Worm (Caenorhabditis elegans) whole organism, L1 larva: ENCODE data around the gene F55A11.6.
A peak's percentile ranks its signal among the peaks of the same experiment; 100 is the strongest.

Experiments used
- C04F5.9 ChIP-seq: sonication (generic microtip); optimal IDR thresholded peaks from 2 replicates; lab custom pipeline; 2016; ENCODE audit warnings: missing genetic modification characterization, missing compliant biosample characterization
- aha-1 ChIP-seq: fragments of 150-350 bp; optimal IDR thresholded peaks from 2 replicates; lab custom pipeline; 2014; ENCODE audit warnings: missing biosample characterization, missing genetic modification characterization
- alr-1 ChIP-seq: fragments of 200-800 bp; sonication (Bioruptor generic); optimal IDR thresholded peaks from 2 replicates; lab custom pipeline; 2018; ENCODE audit warnings: borderline replicate concordance, mild to moderate bottlenecking, missing genetic modification characterization, missing compliant biosample characterization
- blmp-1 ChIP-seq: fragments of 150-350 bp; optimal IDR thresholded peaks from 2 replicates; lab custom pipeline; 2014; ENCODE audit warnings: missing biosample characterization, missing genetic modification characterization
- ceh-63 ChIP-seq: fragments of 200-800 bp; sonication (Bioruptor generic); optimal IDR thresholded peaks from 2 replicates; lab custom pipeline; 2018; ENCODE audit warnings: mild to moderate bottlenecking, missing genetic modification characterization, missing compliant biosample characterization
- ceh-88 ChIP-seq: fragments of 200-800 bp; sonication (Bioruptor generic); IDR thresholded peaks from 2 replicates; pipeline ENCODE4 v1.3.6; 2022; ENCODE audit warnings: missing genetic modification characterization, missing compliant biosample characterization
- ces-1 ChIP-seq: fragments of 150-350 bp; optimal IDR thresholded peaks from 2 replicates; lab custom pipeline; 2014; ENCODE audit warnings: missing biosample characterization, missing genetic modification reagents, missing genetic modification characterization
- dpl-1 ChIP-seq, 3 experiments: fragments of 150-350 bp in 2 of 3; sonication (generic microtip) in 1 of 3; optimal IDR thresholded peaks; 2 replicates each; lab custom pipeline; 2014 to 2017; ENCODE audit warnings: missing biosample characterization in 3 of 3, missing genetic modification characterization in 3 of 3, missing genetic modification reagents in 3 of 3
- egl-27 ChIP-seq, 2 experiments: fragments of 150-350 bp in 1 of 2; sonication (generic microtip); optimal IDR thresholded peaks; 3 replicates each; lab custom pipeline; 2017 to 2018; ENCODE audit warnings: missing biosample characterization in 2 of 2, missing genetic modification characterization in 2 of 2, missing genetic modification reagents in 2 of 2
- elt-2 ChIP-seq: sonication (generic microtip); optimal IDR thresholded peaks from 2 replicates; lab custom pipeline; 2016; ENCODE audit warnings: missing genetic modification characterization, mild to moderate bottlenecking, inconsistent platforms, missing compliant biosample characterization, missing genetic modification reagents
- elt-3 ChIP-seq, 6 experiments: fragments of 150-350 bp in 1 of 6; sonication (generic microtip); optimal IDR thresholded peaks; 2 replicates each; lab custom pipeline; 2017 to 2018; ENCODE audit warnings: missing biosample characterization in 6 of 6, missing genetic modification characterization in 6 of 6, inconsistent platforms in 1 of 6
- fkh-10 ChIP-seq: sonication (generic microtip); optimal IDR thresholded peaks from 2 replicates; lab custom pipeline; 2017; ENCODE audit warnings: missing biosample characterization, missing genetic modification reagents, missing genetic modification characterization
- fos-1 ChIP-seq: fragments of 150-350 bp; optimal IDR thresholded peaks from 2 replicates; lab custom pipeline; 2014; ENCODE audit warnings: missing biosample characterization, missing genetic modification characterization
- hlh-4 ChIP-seq: sonication (generic microtip); optimal IDR thresholded peaks from 2 replicates; lab custom pipeline; 2016; ENCODE audit warnings: mild to moderate bottlenecking, missing genetic modification characterization, missing compliant biosample characterization
- jun-1 ChIP-seq: fragments of 150-350 bp; optimal IDR thresholded peaks from 2 replicates; lab custom pipeline; 2014; ENCODE audit warnings: missing biosample characterization, missing genetic modification reagents, missing genetic modification characterization
- lin-13 ChIP-seq: fragments of 150-350 bp; optimal IDR thresholded peaks from 2 replicates; lab custom pipeline; 2014; ENCODE audit warnings: missing biosample characterization, missing genetic modification reagents, missing genetic modification characterization
- lin-14 ChIP-seq: fragments of 200-800 bp; sonication (Bioruptor generic); optimal IDR thresholded peaks from 2 replicates; lab custom pipeline; 2018; ENCODE audit warnings: mild to moderate bottlenecking, missing genetic modification characterization, moderate library complexity, missing compliant biosample characterization
- lin-15B ChIP-seq: fragments of 150-350 bp; sonication (generic microtip); optimal IDR thresholded peaks from 3 replicates; lab custom pipeline; 2014; ENCODE audit warnings: missing biosample characterization, missing genetic modification characterization
- lin-35 ChIP-seq, 2 experiments: fragments of 150-350 bp; optimal IDR thresholded peaks; 2 replicates each; lab custom pipeline; 2014; ENCODE audit warnings: missing biosample characterization in 2 of 2, missing genetic modification characterization in 2 of 2, missing genetic modification reagents in 2 of 2
- lin-39 ChIP-seq: fragments of 150-350 bp; optimal IDR thresholded peaks from 2 replicates; lab custom pipeline; 2014; ENCODE audit warnings: missing biosample characterization, missing genetic modification reagents, missing genetic modification characterization
- lsy-2 ChIP-seq, 2 experiments: fragments of 150-350 bp; optimal IDR thresholded peaks; 2 replicates each; lab custom pipeline; 2014; ENCODE audit warnings: missing biosample characterization in 2 of 2, missing genetic modification characterization in 2 of 2
- mdl-1 ChIP-seq, 2 experiments: fragments of 150-350 bp; optimal IDR thresholded peaks; 2 replicates each; lab custom pipeline; 2014 to 2017; ENCODE audit warnings: missing biosample characterization in 2 of 2, missing genetic modification characterization in 2 of 2, inconsistent platforms in 1 of 2
- mef-2 ChIP-seq: fragments of 150-350 bp; optimal IDR thresholded peaks from 2 replicates; lab custom pipeline; 2014; ENCODE audit warnings: missing biosample characterization, missing genetic modification characterization
- mep-1 ChIP-seq: fragments of 150-350 bp; optimal IDR thresholded peaks from 2 replicates; lab custom pipeline; 2014; ENCODE audit warnings: missing biosample characterization, missing genetic modification characterization
- nhr-12 ChIP-seq: sonication (generic microtip); optimal IDR thresholded peaks from 2 replicates; lab custom pipeline; 2017; ENCODE audit warnings: missing biosample characterization, missing genetic modification characterization
- nhr-19 ChIP-seq: fragments of 200-800 bp; sonication (Bioruptor generic); conservative IDR thresholded peaks from 2 replicates; pipeline ENCODE4 v1.3.6; 2022; ENCODE audit warnings: missing genetic modification characterization, missing compliant biosample characterization
- nhr-20 ChIP-seq: sonication (generic microtip); optimal IDR thresholded peaks from 2 replicates; lab custom pipeline; 2016; ENCODE audit warnings: mild to moderate bottlenecking, missing genetic modification characterization, missing compliant biosample characterization
- nhr-76 ChIP-seq: sonication (generic microtip); optimal IDR thresholded peaks from 2 replicates; lab custom pipeline; 2017; ENCODE audit warnings: missing biosample characterization, missing genetic modification characterization
- nhr-84 ChIP-seq: sonication (generic microtip); optimal IDR thresholded peaks from 2 replicates; lab custom pipeline; 2017; ENCODE audit warnings: missing biosample characterization, missing genetic modification characterization
- pqm-1 ChIP-seq: sonication (generic microtip); optimal IDR thresholded peaks from 3 replicates; lab custom pipeline; 2017; ENCODE audit warnings: missing biosample characterization, missing genetic modification characterization
- rnt-1 ChIP-seq: sonication (generic microtip); optimal IDR thresholded peaks from 2 replicates; lab custom pipeline; 2016; ENCODE audit warnings: mild to moderate bottlenecking, missing genetic modification characterization, moderate library complexity, missing compliant biosample characterization
- skn-1 ChIP-seq: fragments of 150-350 bp; optimal IDR thresholded peaks from 2 replicates; lab custom pipeline; 2014; ENCODE audit warnings: missing biosample characterization, missing genetic modification characterization
- snu-23 ChIP-seq: sonication (generic microtip); optimal IDR thresholded peaks from 2 replicates; lab custom pipeline; 2016; ENCODE audit warnings: missing genetic modification characterization, missing compliant biosample characterization
- sox-4 ChIP-seq: sonication (generic microtip); optimal IDR thresholded peaks from 2 replicates; lab custom pipeline; 2016; ENCODE audit warnings: missing genetic modification characterization, missing compliant biosample characterization
- sup-37 ChIP-seq: fragments of 200-800 bp; sonication (Bioruptor generic); optimal IDR thresholded peaks from 2 replicates; lab custom pipeline; 2018; ENCODE audit warnings: mild to moderate bottlenecking, missing genetic modification characterization, missing compliant biosample characterization
- tbx-2 ChIP-seq: sonication (generic microtip); optimal IDR thresholded peaks from 2 replicates; lab custom pipeline; 2016; ENCODE audit warnings: missing genetic modification characterization, missing compliant biosample characterization
- tlp-1 ChIP-seq: fragments of 150-350 bp; optimal IDR thresholded peaks from 2 replicates; lab custom pipeline; 2014; ENCODE audit warnings: missing biosample characterization, missing genetic modification characterization
- unc-130 ChIP-seq: fragments of 150-350 bp; optimal IDR thresholded peaks from 2 replicates; lab custom pipeline; 2017; ENCODE audit warnings: missing biosample characterization, missing genetic modification characterization, inconsistent platforms
- unc-62 ChIP-seq: fragments of 150-350 bp; optimal IDR thresholded peaks from 2 replicates; lab custom pipeline; 2014; ENCODE audit warnings: missing biosample characterization, missing genetic modification reagents, missing genetic modification characterization
- unc-86 ChIP-seq: sonication (generic microtip); optimal IDR thresholded peaks from 2 replicates; lab custom pipeline; 2016; ENCODE audit warnings: missing genetic modification characterization, missing compliant biosample characterization
- vab-15 ChIP-seq: sonication (generic microtip); optimal IDR thresholded peaks from 2 replicates; lab custom pipeline; 2017; ENCODE audit warnings: missing genotype, mild to moderate bottlenecking, missing genetic modification characterization, missing compliant biosample characterization
- xbp-1 ChIP-seq: sonication (generic microtip); optimal IDR thresholded peaks from 2 replicates; lab custom pipeline; 2016; ENCODE audit warnings: missing genetic modification characterization, missing compliant biosample characterization
- zag-1 ChIP-seq: fragments of 150-350 bp; optimal IDR thresholded peaks from 2 replicates; lab custom pipeline; 2014; ENCODE audit warnings: missing biosample characterization, missing genetic modification characterization
- ztf-11 ChIP-seq, 2 experiments: sonication (generic microtip); optimal IDR thresholded peaks; 2 replicates each; lab custom pipeline; 2016 to 2017; ENCODE audit warnings: missing genetic modification characterization in 2 of 2, missing biosample characterization in 1 of 2, missing compliant biosample characterization in 1 of 2
- ztf-4 ChIP-seq: fragments of 150-350 bp; optimal IDR thresholded peaks from 2 replicates; lab custom pipeline; 2014; ENCODE audit warnings: missing biosample characterization, missing genetic modification characterization

F55A11.6 gene

ce11 chrV:11758635-11759034 lies 18.0 kb upstream of the F55A11.6 start, which contains the start of gene T04F3.3:
Gene T04F3.3, plus strand, starts transcription at chrV:11758935.
- TF ChIP-seq skn-1 = no peak
- TF ChIP-seq snu-23 (GFP tag; lab: Kevin White, UChicago) = no peak
- no peak for TF ChIP-seq vab-15 (tag; lab: Kevin White, UChicago)
- no peak for TF ChIP-seq unc-62 (GFP tag; lab: Kevin White, UChicago)
- no peak for TF ChIP-seq mdl-1 (tag; optimal IDR thresholded peaks at IDR 0.05; lab: Kevin White, UChicago)
- no peak for TF ChIP-seq mef-2 (tag; lab: Kevin White, UChicago)
- TF ChIP-seq lin-35 (GFP tag; optimal IDR thresholded peaks at IDR 0.05; lab: Kevin White, UChicago) = no peak
- TF ChIP-seq sox-4 (tag; lab: Kevin White, UChicago) = no peak
- no peak for TF ChIP-seq lin-14 (GFP tag; lab: Kevin White, UChicago)
- TF ChIP-seq nhr-19 = no peak
- no peak for TF ChIP-seq unc-86 (tag; lab: Kevin White, UChicago)
- no peak for TF ChIP-seq fos-1 (tag; lab: Kevin White, UChicago)

- no peak for TF ChIP-seq nhr-84
- TF ChIP-seq elt-3 (tag; optimal IDR thresholded peaks at IDR 0.05; lab: Kevin White, UChicago) = no peak
- TF ChIP-seq ztf-4 (tag; lab: Kevin White, UChicago) = no peak
- no peak for TF ChIP-seq egl-27 (tag; optimal IDR thresholded peaks at IDR 0.05; lab: Kevin White, UChicago)
- no peak for TF ChIP-seq tlp-1
- no peak for TF ChIP-seq aha-1 (tag; lab: Kevin White, UChicago)
- no peak for TF ChIP-seq nhr-20 (tag; lab: Kevin White, UChicago)
- TF ChIP-seq unc-86 (tag; lab: Kevin White, UChicago) = no peak
- TF ChIP-seq ceh-88 (GFP tag; lab: Robert Waterston, UW) = no peak
- TF ChIP-seq mep-1 (tag; lab: Kevin White, UChicago) = no peak
- no peak for TF ChIP-seq pqm-1 (tag; lab: Kevin White, UChicago)
- no peak for TF ChIP-seq xbp-1 (tag; lab: Kevin White, UChicago)
- no peak for TF ChIP-seq blmp-1 (tag; lab: Kevin White, UChicago)
- no peak for TF ChIP-seq unc-62 (GFP tag; lab: Kevin White, UChicago)
- no peak for TF ChIP-seq tbx-2
- no peak for TF ChIP-seq vab-15 (tag; lab: Kevin White, UChicago)
- TF ChIP-seq, all 84 proteins: peak for 0
These were observed 16.3 kb upstream of the F55A11.6 start, which contains the start of gene T04F3.5 for ce11 chrV:11760371-11760770. Gene T04F3.5, plus strand, starts transcription at chrV:11760671.

ce11 chrV:11762863-11763262 lies 13.8 kb upstream of the F55A11.6 start, which contains the start of gene T04F3.4:
Gene T04F3.4, minus strand, starts transcription at chrV:11763049.
- peak in 1 of 2 experiments; percentile 28 for TF ChIP-seq lsy-2 (tag; optimal IDR thresholded peaks at IDR 0.05; lab: Kevin White, UChicago)
- no peak for TF ChIP-seq rnt-1 (tag; lab: Kevin White, UChicago)
- TF ChIP-seq hlh-4 (tag; lab: Kevin White, UChicago) = no peak

- TF ChIP-seq ces-1 (GFP tag; lab: Kevin White, UChicago) (no peak), alr-1 (tag; lab: Kevin White, UChicago) (no peak), elt-3 (tag; optimal IDR thresholded peaks at IDR 0.05; lab: Kevin White, UChicago) (peak in 2 of 6 experiments; percentile 68 to 86), zag-1 (tag; lab: Kevin White, UChicago) (no peak), unc-130 (tag; lab: Kevin White, UChicago) (peak; percentile 67), hlh-4 (tag; lab: Kevin White, UChicago) (no peak), lin-15B (tag; lab: Kevin White, UChicago) (peak; percentile 52), jun-1 (tag; lab: Kevin White, UChicago) (peak; percentile 74), nhr-76 (no peak), C04F5.9 (tag; lab: Kevin White, UChicago) (peak; percentile 78), rnt-1 (tag; lab: Kevin White, UChicago) (peak; percentile 58), lsy-2 (tag; optimal IDR thresholded peaks at IDR 0.05; lab: Kevin White, UChicago) (peak; percentile 100), pqm-1 (tag; lab: Kevin White, UChicago) (no peak), fkh-10 (peak; percentile 52), unc-86 (tag; lab: Kevin White, UChicago) (peak; percentile 94), ceh-63 (no peak), elt-2 (tag; lab: Kevin White, UChicago) (peak; percentile 83), lin-14 (GFP tag; lab: Kevin White, UChicago) (peak; percentile 99), ztf-11 (tag; optimal IDR thresholded peaks at IDR 0.05; lab: Kevin White, UChicago) (peak; percentile 15 to 83), sup-37 (GFP tag; lab: Kevin White, UChicago) (peak; percentile 94), lin-39 (tag; lab: Kevin White, UChicago) (peak; percentile 97), nhr-12 (peak; percentile 14), dpl-1 (GFP tag; optimal IDR thresholded peaks at IDR 0.05; lab: Kevin White, UChicago) (peak; percentile 70 to 80 (median 78)), lin-13 (peak; percentile 75), skn-1 (peak; percentile 34)
These were observed 12.2 kb upstream of the F55A11.6 start, which contains the start of the genes F55A11.1 and syx-5 for ce11 chrV:11764373-11764954. Gene F55A11.1, minus strand, starts transcription at chrV:11764385. Gene syx-5, plus strand, starts transcription at chrV:11764904.
